Worm (Caenorhabditis elegans): Measurements from ENCODE around the gene hpo-9.

DNA sequence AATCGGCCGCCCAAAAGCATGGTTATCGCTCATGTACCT, at the start of gene hpo-9:
- TF ChIP-seq skn-1 (tag; optimal IDR thresholded peaks at IDR 0.05), result no peak
- no peak for TF ChIP-seq nhr-48 (tag; optimal IDR thresholded peaks at IDR 0.05)
- no peak for TF ChIP-seq duxl-1 (tag; optimal IDR thresholded peaks at IDR 0.05; ENCODE audit: poor library complexity)
- TF ChIP-seq mxl-3 (GFP tag; optimal IDR thresholded peaks at IDR 0.05), result no peak
- TF ChIP-seq mdt-29 (GFP tag; IDR thresholded peaks at IDR 0.05), result no peak
- TF ChIP-seq snpc-4 (tag; optimal IDR thresholded peaks at IDR 0.05), result no peak
- TF ChIP-seq mep-1 (tag; optimal IDR thresholded peaks at IDR 0.05), result no peak
- TF ChIP-seq set-16 (GFP tag; IDR thresholded peaks at IDR 0.05), result no peak
- no peak for TF ChIP-seq lin-15B (tag; optimal IDR thresholded peaks at IDR 0.05)
- no peak for TF ChIP-seq fkh-10 (GFP tag; optimal IDR thresholded peaks at IDR 0.05)
- TF ChIP-seq zag-1 (tag; optimal IDR thresholded peaks at IDR 0.05), result no peak
